Fruit fly (Drosophila melanogaster) Kc167 (cell line): Measurements from ENCODE around the gene lush.

Experiments
- Sin3A ChIP-seq: fragments of >200 bp; optimal IDR thresholded peaks from 2 replicates; lab custom pipeline; 2018; ENCODE audit warnings: missing external identifiers
- ttk ChIP-seq: sonication (Bioruptor generic); optimal IDR thresholded peaks from 2 replicates; lab custom pipeline; 2017; ENCODE audit warnings: missing external identifiers

- TF ChIP-seq ttk (lab: Kevin White, UChicago) = no peak
- no peak for TF ChIP-seq Sin3A (lab: Kevin White, UChicago)
These were observed 7.3 kb downstream of the lush start, which contains the start of the genes ash1 and Taf6 for dm6 chr3L:19598369-19599148.
